Fruit fly (Drosophila melanogaster): Measurements from ENCODE around the gene CG3223.
A peak's percentile ranks its signal among the peaks of the same experiment; 100 is the strongest.

The CG3223 gene

dm6 chr3R:8037896-8038295 is 28.7 kb downstream of the CG3223 start (continued):
- no peak for TF ChIP-seq ase (GFP tag; IDR thresholded peaks at IDR 0.05)
- TF ChIP-seq bsh (GFP tag; optimal IDR thresholded peaks at IDR 0.05), result peak in 1 of 2 experiments; percentile 51
- peak; percentile 81 for TF ChIP-seq Drgx (GFP tag; IDR thresholded peaks at IDR 0.05)
- no peak for TF ChIP-seq caup (GFP tag; optimal IDR thresholded peaks at IDR 0.05; ENCODE audit: severe bottlenecking)
- TF ChIP-seq amos (GFP tag; IDR thresholded peaks at IDR 0.05; ENCODE audit: partially characterized antibody), result no peak
- peak; percentile 41 for TF ChIP-seq dmrt99B (tag; optimal IDR thresholded peaks at IDR 0.05)
- TF ChIP-seq CoRest (tag; optimal IDR thresholded peaks at IDR 0.05), result no peak
- TF ChIP-seq sens (GFP tag), result peak; percentile 75
- TF ChIP-seq CG16813 (GFP tag; IDR thresholded peaks at IDR 0.05; ENCODE audit: partially characterized antibody), result no peak
- no peak for TF ChIP-seq wor (GFP tag; IDR thresholded peaks at IDR 0.05)
- no peak for TF ChIP-seq CG7556 (GFP tag; optimal IDR thresholded peaks at IDR 0.05)
- TF ChIP-seq CG5953 (GFP tag; IDR thresholded peaks at IDR 0.05), result no peak
- 0 out of 3 replicates have a peak, but pooled peaks have one; percentile 11 for TF ChIP-seq row (GFP tag; IDR thresholded peaks at IDR 0.05)
- no peak for TF ChIP-seq h (optimal IDR thresholded peaks at IDR 0.05)
- 0 out of 2 replicates have a peak, but pooled peaks have one; percentile 11 for TF ChIP-seq HLH3B (GFP tag; IDR thresholded peaks at IDR 0.05)
- TF ChIP-seq gem (tag; optimal IDR thresholded peaks at IDR 0.05), result peak; percentile 32
- no peak for TF ChIP-seq CG34224 (GFP tag; IDR thresholded peaks at IDR 0.05; ENCODE audit: partially characterized antibody)
- TF ChIP-seq Fer3 (tag; optimal IDR thresholded peaks at IDR 0.05), result no peak
- TF ChIP-seq Meics (GFP tag; optimal IDR thresholded peaks at IDR 0.05), result no peak
- TF ChIP-seq CG3726 (GFP tag; IDR thresholded peaks at IDR 0.05), result 0 out of 3 replicates have a peak, but pooled peaks have one; percentile 60
- peak; percentile 60 for TF ChIP-seq CG10979 (tag; optimal IDR thresholded peaks at IDR 0.05)
- TF ChIP-seq CG10431 (GFP tag; optimal IDR thresholded peaks at IDR 0.05), result no peak
- 0 out of 2 replicates have a peak, but pooled peaks have one; percentile 48 for TF ChIP-seq sim (GFP tag; IDR thresholded peaks at IDR 0.05)
- TF ChIP-seq CG15479 (GFP tag; optimal IDR thresholded peaks at IDR 0.05), result no peak
- TF ChIP-seq CG9817 (tag; optimal IDR thresholded peaks at IDR 0.05), result no peak
- peak; percentile 9 for TF ChIP-seq CG6254 (GFP tag; optimal IDR thresholded peaks at IDR 0.05)
- no peak for TF ChIP-seq twi (tag; optimal IDR thresholded peaks at IDR 0.05)
- no peak for TF ChIP-seq CG17912 (GFP tag; optimal IDR thresholded peaks at IDR 0.05)
- no peak for TF ChIP-seq gsb (GFP tag; IDR thresholded peaks at IDR 0.05)
- TF ChIP-seq CG17359 (tag; optimal IDR thresholded peaks at IDR 0.05), result peak; percentile 17
- no peak for TF ChIP-seq CG13775 (GFP tag; optimal IDR thresholded peaks at IDR 0.05)
- TF ChIP-seq jing (GFP tag; optimal IDR thresholded peaks at IDR 0.05), result no peak
- TF ChIP-seq CG1603 (tag; optimal IDR thresholded peaks at IDR 0.05), result peak; percentile 45
- peak; percentile 15 for TF ChIP-seq tin (GFP tag; optimal IDR thresholded peaks at IDR 0.05)
- TF ChIP-seq CG13424 (tag; optimal IDR thresholded peaks at IDR 0.05), result no peak
- peak; percentile 23; the same call in 1 of the 3 replicates for TF ChIP-seq CG17361 (GFP tag; IDR thresholded peaks at IDR 0.05)
- TF ChIP-seq CG7928 (GFP tag; optimal IDR thresholded peaks at IDR 0.05), result no peak
- no peak for TF ChIP-seq CrebB (tag; optimal IDR thresholded peaks at IDR 0.05)
- no peak; the same call in 2 of the 3 replicates for TF ChIP-seq zfh1 (GFP tag; IDR thresholded peaks at IDR 0.05)
- TF ChIP-seq CG6689 (GFP tag; IDR thresholded peaks at IDR 0.05), result 0 out of 2 replicates have a peak, but pooled peaks have one; percentile 22
- TF ChIP-seq Usf (GFP tag; optimal IDR thresholded peaks at IDR 0.05), result no peak
- no peak for TF ChIP-seq cg (GFP tag; optimal IDR thresholded peaks at IDR 0.05)
- TF ChIP-seq phol (tag; optimal IDR thresholded peaks at IDR 0.05), result peak; percentile 46
- no peak for TF ChIP-seq Hr3 (GFP tag; optimal IDR thresholded peaks at IDR 0.05)
- no peak for TF ChIP-seq CHES-1-like (GFP tag; optimal IDR thresholded peaks at IDR 0.05)
- no peak for TF ChIP-seq yki (optimal IDR thresholded peaks at IDR 0.05)
- no peak for TF ChIP-seq CG30020 (tag; optimal IDR thresholded peaks at IDR 0.05)
- peak; percentile 8 for TF ChIP-seq gcm (GFP tag; optimal IDR thresholded peaks at IDR 0.05)
- no peak for TF ChIP-seq hbn (GFP tag; IDR thresholded peaks at IDR 0.05; ENCODE audit: partially characterized antibody)
- no peak for TF ChIP-seq mam (GFP tag; optimal IDR thresholded peaks at IDR 0.05)
- no peak for TF ChIP-seq Tbp (GFP tag; optimal IDR thresholded peaks at IDR 0.05)
